Worm (Caenorhabditis elegans) whole organism, young adult: Measurements from ENCODE around the gene Y73C8C.10.

Experiments used
- F49E8.2 ChIP-seq: sonication (generic microtip); optimal IDR thresholded peaks from 3 replicates; lab custom pipeline; 2017; ENCODE audit warnings: missing genetic modification characterization, mild to moderate bottlenecking, missing compliant biosample characterization, antibody characterized with exemption, moderate library complexity; ENCODE audit not compliant: insufficient read depth
- akir-1 ChIP-seq: fragments of 200-800 bp; sonication (Bioruptor generic); optimal IDR thresholded peaks from 2 replicates; lab custom pipeline; 2018; ENCODE audit warnings: mild to moderate bottlenecking, missing genetic modification characterization, moderate library complexity, missing compliant biosample characterization
- ama-1 ChIP-seq, 3 experiments: fragments of 150-350 bp in 1 of 3; sonication (generic microtip) in 2 of 3; optimal IDR thresholded peaks; 2 replicates each; lab custom pipeline; 2014 to 2018; ENCODE audit warnings: missing biosample characterization in 2 of 3, missing genetic modification characterization in 2 of 3, missing genetic modification reagents in 2 of 3
- egrh-3 ChIP-seq: fragments of 200-800 bp; sonication (Bioruptor generic); IDR thresholded peaks from 2 replicates; pipeline ENCODE4 v1.3.6; 2022; ENCODE audit warnings: missing genetic modification reagents, missing genetic modification characterization, missing compliant biosample characterization
- hrde-1 ChIP-seq: sonication (generic microtip); optimal IDR thresholded peaks from 2 replicates; lab custom pipeline; 2016; ENCODE audit warnings: missing genetic modification characterization, mild to moderate bottlenecking, missing compliant biosample characterization, moderate library complexity, missing genotype, missing genetic modification reagents, borderline replicate concordance
- madf-8 ChIP-seq: fragments of 200-800 bp; sonication (Bioruptor generic); conservative IDR thresholded peaks from 2 replicates; pipeline ENCODE4 v1.3.6; 2022; ENCODE audit warnings: missing genetic modification reagents, missing genetic modification characterization, missing compliant biosample characterization
- mxl-1 ChIP-seq: sonication (generic microtip); optimal IDR thresholded peaks from 2 replicates; lab custom pipeline; 2016; ENCODE audit warnings: missing genetic modification characterization, missing compliant biosample characterization
- nhr-27 ChIP-seq: fragments of 200-800 bp; sonication (Bioruptor generic); optimal IDR thresholded peaks from 2 replicates; lab custom pipeline; 2018; ENCODE audit warnings: mild to moderate bottlenecking, missing genetic modification characterization, moderate library complexity, missing compliant biosample characterization
- unc-130 ChIP-seq: sonication (generic microtip); optimal IDR thresholded peaks from 2 replicates; lab custom pipeline; 2016; ENCODE audit warnings: missing genetic modification reagents, missing genetic modification characterization, missing compliant biosample characterization

- TF ChIP-seq akir-1 (GFP tag; lab: Kevin White, UChicago): no peak
- no peak for TF ChIP-seq ama-1 (optimal IDR thresholded peaks at IDR 0.05; lab: Kevin White, UChicago)
- no peak for TF ChIP-seq ama-1 (GFP tag; optimal IDR thresholded peaks at IDR 0.05; lab: Kevin White, UChicago)
- TF ChIP-seq mxl-1 (tag; lab: Kevin White, UChicago): no peak
- no peak for TF ChIP-seq nhr-27 (tag; lab: Kevin White, UChicago)
- TF ChIP-seq unc-130 (GFP tag; lab: Kevin White, UChicago): no peak
- TF ChIP-seq egrh-3: no peak
- no peak for TF ChIP-seq madf-8 (GFP tag; lab: Robert Waterston, UW)
- no peak for TF ChIP-seq F49E8.2 (tag; lab: Kevin White, UChicago)
- TF ChIP-seq hrde-1 (tag; lab: Kevin White, UChicago): no peak
Observed at ce11 chrV:3171625-3172024, 44.1 kb upstream of the Y73C8C.10 start.
